Worm (Caenorhabditis elegans): ENCODE measurements around the gene spp-20.
A peak's percentile ranks its signal among the peaks of the same experiment; 100 is the strongest.

Gene spp-20

DNA sequence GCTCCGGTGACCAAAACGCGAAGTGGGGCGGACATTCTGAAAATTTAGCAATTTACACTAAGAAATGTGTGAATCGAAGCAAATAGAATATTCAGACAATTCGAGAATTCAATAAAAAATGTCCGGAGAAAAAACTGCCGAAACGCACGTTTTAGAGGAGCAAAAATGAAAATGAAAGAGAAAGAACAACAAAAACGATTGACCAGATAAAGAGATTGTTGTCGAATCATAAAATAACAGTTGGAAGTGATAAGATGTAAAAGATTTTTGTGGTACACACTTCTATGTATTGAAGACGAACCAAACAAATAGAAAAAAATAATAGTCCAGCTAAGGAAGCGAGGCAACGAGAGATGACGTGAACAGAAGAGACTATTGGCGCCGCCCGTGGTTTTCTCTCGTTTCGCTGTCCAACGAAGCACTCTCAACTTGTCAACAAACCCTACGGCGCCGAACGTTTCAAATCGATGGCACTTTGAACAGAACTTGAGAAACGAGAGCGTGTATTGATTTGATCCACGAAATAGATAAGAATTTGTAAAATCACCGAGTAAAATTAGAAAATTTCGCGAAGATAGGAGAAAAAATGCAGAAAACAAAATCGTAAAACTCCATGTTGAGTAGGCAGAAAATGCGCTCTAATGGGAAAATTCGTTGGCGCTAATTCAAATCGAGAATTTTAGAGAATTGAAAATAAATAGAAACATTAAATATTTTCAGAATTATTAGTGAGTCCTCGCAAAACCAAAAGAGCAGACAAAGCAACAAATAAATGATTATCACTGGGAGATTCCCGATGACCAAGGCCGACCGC is 41.3 kb downstream of the spp-20 start, which contains the start of gene mdh-1:
TSS of gene mdh-1 (minus strand) at position 36 of the 814 bp plus-strand sequence.
- TF ChIP-seq fkh-2 (tag; optimal IDR thresholded peaks at IDR 0.05) (no peak), egl-27 (tag; optimal IDR thresholded peaks at IDR 0.05) (no peak), nhr-23 (tag; optimal IDR thresholded peaks at IDR 0.05) (no peak), ZK546.5 (tag; optimal IDR thresholded peaks at IDR 0.05) (no peak), lin-15B (tag; optimal IDR thresholded peaks at IDR 0.05) (peak; percentile 38), aly-2 (tag; optimal IDR thresholded peaks at IDR 0.05) (no peak), hmg-11 (tag; optimal IDR thresholded peaks at IDR 0.05) (peak; percentile 31), lin-39 (tag; optimal IDR thresholded peaks at IDR 0.05) (no peak), zag-1 (tag; optimal IDR thresholded peaks at IDR 0.05) (no peak), lsy-12 (tag; optimal IDR thresholded peaks at IDR 0.05) (no peak), elt-3 (tag; optimal IDR thresholded peaks at IDR 0.05) (no peak), nhr-12 (tag; optimal IDR thresholded peaks at IDR 0.05) (no peak), ceh-9 (tag; optimal IDR thresholded peaks at IDR 0.05) (no peak), skn-1 (tag; optimal IDR thresholded peaks at IDR 0.05) (no peak), nhr-11 (tag; optimal IDR thresholded peaks at IDR 0.05) (no peak), nhr-28 (tag; optimal IDR thresholded peaks at IDR 0.05) (no peak), daf-12 (tag; optimal IDR thresholded peaks at IDR 0.05) (no peak), ceh-82 (tag; optimal IDR thresholded peaks at IDR 0.05) (no peak), elt-1 (tag; optimal IDR thresholded peaks at IDR 0.05) (no peak), fos-1 (tag; optimal IDR thresholded peaks at IDR 0.05) (no peak), pqm-1 (tag; optimal IDR thresholded peaks at IDR 0.05) (no peak), nhr-25 (tag; optimal IDR thresholded peaks at IDR 0.05) (no peak), nfya-1 (tag; optimal IDR thresholded peaks at IDR 0.05; ENCODE audit: insufficient read depth) (peak; percentile 10), ceh-16 (tag; optimal IDR thresholded peaks at IDR 0.05) (no peak), sea-2 (GFP tag; optimal IDR thresholded peaks at IDR 0.05) (no peak), ztf-4 (tag; optimal IDR thresholded peaks at IDR 0.05) (no peak), fkh-10 (GFP tag; optimal IDR thresholded peaks at IDR 0.05) (no peak), unc-62 (GFP tag; optimal IDR thresholded peaks at IDR 0.05) (no peak), snpc-4 (tag; optimal IDR thresholded peaks at IDR 0.05) (peak; percentile 21), nhr-67 (tag; optimal IDR thresholded peaks at IDR 0.05) (no peak), R02D3.7 (tag; optimal IDR thresholded peaks at IDR 0.05) (no peak), mml-1 (tag; optimal IDR thresholded peaks at IDR 0.05) (no peak), ceh-28 (tag; optimal IDR thresholded peaks at IDR 0.05) (peak; percentile 55), unc-39 (tag; optimal IDR thresholded peaks at IDR 0.05) (no peak), egl-5 (tag; optimal IDR thresholded peaks at IDR 0.05) (no peak), eor-1 (tag; optimal IDR thresholded peaks at IDR 0.05) (no peak), nhr-237 (tag; optimal IDR thresholded peaks at IDR 0.05) (no peak), ama-1 (optimal IDR thresholded peaks at IDR 0.05) (no peak), nhr-76 (tag; optimal IDR thresholded peaks at IDR 0.05) (no peak), tbx-2 (tag; optimal IDR thresholded peaks at IDR 0.05) (no peak), pha-4 (tag; optimal IDR thresholded peaks at IDR 0.05) (peak; percentile 70), nhr-43 (tag; optimal IDR thresholded peaks at IDR 0.05; ENCODE audit: poor library complexity, severe bottlenecking) (no peak), elt-2 (tag; optimal IDR thresholded peaks at IDR 0.05) (peak; percentile 30), nhr-77 (tag; optimal IDR thresholded peaks at IDR 0.05) (no peak), mdl-1 (tag; optimal IDR thresholded peaks at IDR 0.05) (no peak), ztf-11 (tag; optimal IDR thresholded peaks at IDR 0.05) (no peak), jun-1 (tag; optimal IDR thresholded peaks at IDR 0.05) (no peak)

Measured in whole organism, L3 larva.